Fruit fly (Drosophila melanogaster) whole organism, embryonic: ENCODE measurements around the gene CG7557.
A peak's percentile ranks its signal among the peaks of the same experiment; 100 is the strongest.

Experiments used
- B-H2 ChIP-seq: fragments of 200-800 bp; sonication (Bioruptor generic); optimal IDR thresholded peaks from 2 replicates; lab custom pipeline; 2018; ENCODE audit warnings: missing biosample characterization, mild to moderate bottlenecking, missing genetic modification characterization
- BtbVII ChIP-seq: fragments of 200-800 bp; sonication (Bioruptor generic); optimal IDR thresholded peaks from 3 replicates; lab custom pipeline; 2017; ENCODE audit warnings: missing biosample characterization, mild to moderate bottlenecking, missing genetic modification characterization
- CG10366 ChIP-seq: fragments of 200-800 bp; sonication (Bioruptor generic); IDR thresholded peaks from 2 replicates; pipeline ENCODE4 v1.3.6; 2022; ENCODE audit warnings: missing biosample characterization, missing genetic modification characterization
- CG10543 ChIP-seq: fragments of 200-800 bp; sonication (Bioruptor generic); optimal IDR thresholded peaks from 3 replicates; lab custom pipeline; 2017; ENCODE audit warnings: missing biosample characterization, mild to moderate bottlenecking, missing genetic modification characterization, moderate library complexity
- CG11085 ChIP-seq: fragments of 200-800 bp; sonication (Bioruptor generic); IDR thresholded peaks from 2 replicates; pipeline ENCODE4 v1.3.6; 2022; ENCODE audit warnings: missing biosample characterization, missing genetic modification characterization
- CG11398 ChIP-seq: fragments of 200-800 bp; sonication (Bioruptor generic); optimal IDR thresholded peaks from 2 replicates; lab custom pipeline; 2016; ENCODE audit warnings: missing biosample characterization, missing genetic modification characterization
- CG11504 ChIP-seq: fragments of 200-800 bp; sonication (Bioruptor generic); optimal IDR thresholded peaks from 3 replicates; lab custom pipeline; 2019; ENCODE audit warnings: missing biosample characterization, mild to moderate bottlenecking, missing genetic modification characterization, moderate library complexity
- CG11696 ChIP-seq: fragments of 200-800 bp; sonication (Bioruptor generic); IDR thresholded peaks from 2 replicates; pipeline ENCODE4 v1.3.6; 2022; ENCODE audit warnings: missing biosample characterization, missing genetic modification characterization
- CG12071 ChIP-seq: fragments of 200-800 bp; sonication (Bioruptor generic); optimal IDR thresholded peaks from 3 replicates; lab custom pipeline; 2018; ENCODE audit warnings: missing biosample characterization, mild to moderate bottlenecking, missing genetic modification characterization
- CG12391 ChIP-seq: fragments of 200-800 bp; sonication (Bioruptor generic); optimal IDR thresholded peaks from 3 replicates; lab custom pipeline; 2018; ENCODE audit warnings: missing biosample characterization, mild to moderate bottlenecking, missing genetic modification characterization, moderate library complexity
- CG13775 ChIP-seq: fragments of 200-800 bp; sonication (Bioruptor generic); optimal IDR thresholded peaks from 3 replicates; lab custom pipeline; 2017; ENCODE audit warnings: missing biosample characterization, mild to moderate bottlenecking, missing genetic modification characterization
- CG14667 ChIP-seq: fragments of 200-800 bp; sonication (Bioruptor generic); IDR thresholded peaks from 2 replicates; pipeline ENCODE4 v1.3.6; 2022; ENCODE audit warnings: missing biosample characterization, missing genetic modification characterization
- CG1603 ChIP-seq: fragments of 200-800 bp; sonication (Bioruptor generic); optimal IDR thresholded peaks from 2 replicates; lab custom pipeline; 2019; ENCODE audit warnings: missing biosample characterization, mild to moderate bottlenecking, missing genetic modification characterization, moderate library complexity
- CG30431 ChIP-seq: fragments of 200-800 bp; sonication (Bioruptor generic); optimal IDR thresholded peaks from 2 replicates; lab custom pipeline; 2017; ENCODE audit warnings: missing biosample characterization, missing genetic modification characterization
- CG3065 ChIP-seq: fragments of 200-800 bp; sonication (Bioruptor generic); optimal IDR thresholded peaks from 2 replicates; lab custom pipeline; 2016; ENCODE audit warnings: missing biosample characterization, missing genetic modification characterization
- CG43689 ChIP-seq: fragments of 200-800 bp; sonication (Bioruptor generic); IDR thresholded peaks from 2 replicates; pipeline ENCODE4 v1.3.6; 2022; ENCODE audit warnings: missing biosample characterization, missing genetic modification characterization
- CG5180 ChIP-seq: fragments of 200-800 bp; sonication (Bioruptor generic); optimal IDR thresholded peaks from 3 replicates; lab custom pipeline; 2017; ENCODE audit warnings: missing biosample characterization, missing genetic modification characterization, mild to moderate bottlenecking, moderate library complexity, missing genetic modification reagents
- CG5953 ChIP-seq: fragments of 200-800 bp; sonication (Bioruptor generic); IDR thresholded peaks from 2 replicates; pipeline ENCODE4 v1.3.6; 2022; ENCODE audit warnings: missing biosample characterization, missing genetic modification characterization
- CG6272 ChIP-seq: fragments of 200-800 bp; sonication (Bioruptor generic); IDR thresholded peaks from 2 replicates; pipeline ENCODE4 v1.3.6; 2022; ENCODE audit warnings: missing biosample characterization, missing genetic modification characterization
- CG8478 ChIP-seq: fragments of >200 bp; optimal IDR thresholded peaks from 2 replicates; lab custom pipeline; 2018
- CG9609 ChIP-seq: fragments of 200-800 bp; sonication (Bioruptor generic); optimal IDR thresholded peaks from 3 replicates; lab custom pipeline; 2016; ENCODE audit warnings: missing biosample characterization, missing genetic modification characterization
- CG9817 ChIP-seq: fragments of 200-800 bp; sonication (Bioruptor generic); optimal IDR thresholded peaks from 2 replicates; lab custom pipeline; 2018; ENCODE audit warnings: missing biosample characterization, mild to moderate bottlenecking, missing genetic modification characterization, moderate library complexity
- CHES-1-like ChIP-seq: fragments of 200-800 bp; sonication (Bioruptor generic); optimal IDR thresholded peaks from 2 replicates; lab custom pipeline; 2016; ENCODE audit warnings: missing biosample characterization, missing genetic modification characterization
- CTCF ChIP-seq: fragments of 200-800 bp; sonication (Bioruptor generic); optimal IDR thresholded peaks from 2 replicates; lab custom pipeline; 2017; ENCODE audit warnings: missing biosample characterization, mild to moderate bottlenecking, missing genetic modification characterization, moderate library complexity
- CkIIα-i1 ChIP-seq: fragments of 200-800 bp; sonication (Bioruptor generic); IDR thresholded peaks from 2 replicates; pipeline ENCODE4 v1.3.6; 2022; ENCODE audit warnings: missing biosample characterization, missing genetic modification characterization
- D19B ChIP-seq: fragments of 200-800 bp; sonication (Bioruptor generic); optimal IDR thresholded peaks from 2 replicates; lab custom pipeline; 2017; ENCODE audit warnings: missing biosample characterization, mild to moderate bottlenecking, missing genetic modification characterization
- Dfd ChIP-seq, 2 experiments: fragments of >200 bp; optimal IDR thresholded peaks; 2 replicates each; lab custom pipeline; 2017; ENCODE audit warnings: missing biosample characterization in 2 of 2, missing genetic modification characterization in 2 of 2
- GATAe ChIP-seq: fragments of 200-800 bp; sonication (Bioruptor generic); conservative IDR thresholded peaks from 2 replicates; pipeline ENCODE4 v1.3.6; 2022; ENCODE audit warnings: missing biosample characterization, missing genetic modification characterization
- Hr39 ChIP-seq: fragments of >200 bp; optimal IDR thresholded peaks from 2 replicates; lab custom pipeline; 2017
- Hr78 ChIP-seq, 2 experiments: fragments of 200-800 bp in 1 of 2; fragments of >200 bp in 1 of 2; sonication (Bioruptor generic) in 1 of 2; optimal IDR thresholded peaks; 2 replicates each; lab custom pipeline; 2017 to 2019; ENCODE audit warnings: missing biosample characterization in 2 of 2, missing genetic modification characterization in 2 of 2, mild to moderate bottlenecking in 1 of 2, moderate library complexity in 1 of 2
- Lim3 ChIP-seq: fragments of 200-800 bp; sonication (Bioruptor generic); IDR thresholded peaks from 2 replicates; pipeline ENCODE4 v1.3.6; 2022; ENCODE audit warnings: missing biosample characterization, missing genetic modification characterization
- Max ChIP-seq: fragments of 200-800 bp; sonication (Bioruptor generic); optimal IDR thresholded peaks from 2 replicates; lab custom pipeline; 2016; ENCODE audit warnings: missing biosample characterization, mild to moderate bottlenecking, missing genetic modification characterization
- Oli ChIP-seq: fragments of 200-800 bp; sonication (Bioruptor generic); optimal IDR thresholded peaks from 2 replicates; lab custom pipeline; 2018; ENCODE audit warnings: missing biosample characterization, mild to moderate bottlenecking, missing genetic modification characterization, moderate library complexity
- Trl ChIP-seq, 3 experiments: fragments of >200 bp in 2 of 3; fragments of 200-800 bp in 1 of 3; sonication (Bioruptor generic) in 1 of 3; optimal IDR thresholded peaks; 2 replicates in 1 of 3; 3 replicates in 2 of 3; lab custom pipeline; 2016 to 2017; ENCODE audit warnings: missing biosample characterization in 1 of 3, missing genetic modification characterization in 1 of 3
- ci ChIP-seq: fragments of 200-800 bp; sonication (Bioruptor generic); IDR thresholded peaks from 3 replicates; pipeline ENCODE4 v1.3.6; 2022; ENCODE audit warnings: missing biosample characterization, missing genetic modification characterization
- esg ChIP-seq: fragments of 200-800 bp; sonication (Bioruptor generic); conservative IDR thresholded peaks from 2 replicates; pipeline ENCODE4 v1.3.6; 2022; ENCODE audit warnings: missing biosample characterization, missing genetic modification characterization
- fd102C ChIP-seq: fragments of 200-800 bp; sonication (Bioruptor generic); optimal IDR thresholded peaks from 2 replicates; lab custom pipeline; 2018; ENCODE audit warnings: missing biosample characterization, mild to moderate bottlenecking, missing genetic modification characterization, moderate library complexity
- insv ChIP-seq, 2 experiments: fragments of 200-800 bp; sonication (Bioruptor generic); optimal IDR thresholded peaks; 3 replicates each; lab custom pipeline; 2016 to 2018; ENCODE audit warnings: missing biosample characterization in 2 of 2, missing genetic modification characterization in 2 of 2
- ken ChIP-seq: fragments of 200-800 bp; sonication (Bioruptor generic); IDR thresholded peaks from 3 replicates; pipeline ENCODE4 v1.3.6; 2022; ENCODE audit warnings: missing biosample characterization, missing genetic modification characterization
- maf-S ChIP-seq: fragments of 200-800 bp; sonication (Bioruptor generic); optimal IDR thresholded peaks from 2 replicates; lab custom pipeline; 2016; ENCODE audit warnings: missing biosample characterization, missing genetic modification characterization
- mam ChIP-seq: fragments of 200-800 bp; sonication (Bioruptor generic); optimal IDR thresholded peaks from 3 replicates; lab custom pipeline; 2016; ENCODE audit warnings: missing biosample characterization, missing genetic modification characterization
- nau ChIP-seq: fragments of 200-800 bp; sonication (Bioruptor generic); optimal IDR thresholded peaks from 3 replicates; lab custom pipeline; 2017; ENCODE audit warnings: missing biosample characterization, mild to moderate bottlenecking, missing genetic modification characterization, missing genetic modification reagents
- nom ChIP-seq: fragments of 200-800 bp; sonication (Bioruptor generic); optimal IDR thresholded peaks from 2 replicates; lab custom pipeline; 2017; ENCODE audit warnings: missing biosample characterization, missing genetic modification characterization, mild to moderate bottlenecking, moderate library complexity, missing genetic modification reagents
- pfk ChIP-seq: fragments of 200-800 bp; sonication (Bioruptor generic); optimal IDR thresholded peaks from 2 replicates; lab custom pipeline; 2018; ENCODE audit warnings: missing biosample characterization, mild to moderate bottlenecking, missing genetic modification characterization, moderate library complexity
- pum ChIP-seq: fragments of 200-800 bp; sonication (Bioruptor generic); optimal IDR thresholded peaks from 2 replicates; lab custom pipeline; 2016; ENCODE audit warnings: missing biosample characterization, missing genetic modification characterization
- ro ChIP-seq: fragments of 200-800 bp; sonication (Bioruptor generic); IDR thresholded peaks from 2 replicates; pipeline ENCODE4 v1.3.6; 2022; ENCODE audit warnings: missing biosample characterization, missing genetic modification characterization
- tgo ChIP-seq: fragments of 200-800 bp; sonication (Bioruptor generic); IDR thresholded peaks from 3 replicates; pipeline ENCODE4 v1.3.6; 2022; ENCODE audit warnings: missing biosample characterization, missing genetic modification characterization
- wor ChIP-seq: fragments of 200-800 bp; sonication (Bioruptor generic); IDR thresholded peaks from 2 replicates; pipeline ENCODE4 v1.3.6; 2022; ENCODE audit warnings: missing biosample characterization, missing genetic modification characterization
- zen2 ChIP-seq: fragments of 200-800 bp; sonication (Bioruptor generic); IDR thresholded peaks from 3 replicates; pipeline ENCODE4 v1.3.6; 2022; ENCODE audit warnings: missing biosample characterization, missing genetic modification characterization; ENCODE audit not compliant: partially characterized antibody
- zfh1 ChIP-seq: fragments of 200-800 bp; sonication (Bioruptor generic); IDR thresholded peaks from 3 replicates; pipeline ENCODE4 v1.3.6; 2022; ENCODE audit warnings: missing biosample characterization, missing genetic modification characterization
- zfh2 ChIP-seq: fragments of 200-800 bp; sonication (Bioruptor generic); optimal IDR thresholded peaks from 2 replicates; lab custom pipeline; 2016; ENCODE audit warnings: missing biosample characterization, missing genetic modification characterization

The CG7557 gene

DNA sequence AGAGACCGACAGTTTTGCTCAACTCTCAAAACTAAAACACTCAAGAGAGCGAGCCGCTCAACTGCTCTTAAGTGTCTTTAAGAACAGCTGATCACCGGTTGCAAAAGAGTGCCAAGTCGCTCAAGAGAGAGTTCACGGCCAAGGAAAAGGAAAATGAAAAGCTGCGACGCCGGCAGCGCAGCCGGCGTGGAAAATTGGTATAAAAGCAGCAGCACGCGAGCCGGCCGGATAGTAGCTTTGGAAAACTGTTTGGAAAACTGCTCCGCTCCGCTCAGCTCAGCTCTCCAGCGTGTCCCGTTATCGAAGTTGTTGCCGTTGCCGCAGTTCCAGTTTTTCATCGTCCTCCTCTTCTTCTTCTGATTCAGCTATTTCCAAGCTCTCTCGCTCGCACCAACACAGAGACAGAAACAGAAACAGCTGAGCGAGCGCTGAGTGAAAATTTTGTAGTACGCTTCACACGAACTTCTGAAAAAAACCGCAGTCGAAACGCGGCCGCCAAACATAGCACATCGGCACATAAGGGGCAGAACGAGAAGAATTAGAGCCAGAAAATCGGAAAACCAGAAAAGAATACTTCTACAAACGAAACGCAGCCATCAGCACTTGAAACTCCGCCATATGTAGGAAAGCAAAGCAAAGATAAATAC, 42.5 kb downstream of the CG7557 start, which contains the start of gene chrb (continued):
- TF ChIP-seq Oli (tag; lab: Kevin White, UChicago) (peak; percentile 26), pfk (peak; percentile 72), Hr78 (GFP tag; optimal IDR thresholded peaks at IDR 0.05; lab: Kevin White, UChicago) (peak in 1 of 2 experiments; percentile 86), CG6272 (GFP tag; lab: Robert Waterston, UW) (no peak), pum (GFP tag; lab: Kevin White, UChicago) (peak; percentile 4), zfh2 (GFP tag; lab: Kevin White, UChicago) (no peak), ken (GFP tag; lab: Robert Waterston, UW) (peak; percentile 71; the same call in 2 of the 3 replicates), CG5180 (GFP tag; lab: Kevin White, UChicago) (peak; percentile 63), fd102C (no peak), B-H2 (no peak), CTCF (peak; percentile 37), CG8478 (lab: Kevin White, UChicago) (no peak), tgo (GFP tag; lab: Robert Waterston, UW) (0 out of 3 replicates have a peak, but pooled peaks have one; percentile 16), zfh1 (GFP tag; lab: Robert Waterston, UW) (0 out of 3 replicates have a peak, but pooled peaks have one; percentile 44), CG1603 (tag; lab: Kevin White, UChicago) (peak; percentile 46), maf-S (GFP tag; lab: Kevin White, UChicago) (peak; percentile 26), insv (GFP tag; optimal IDR thresholded peaks at IDR 0.05; lab: Kevin White, UChicago) (peak in 1 of 2 experiments; percentile 39), CG5953 (0 out of 2 replicates have a peak, but pooled peaks have one; percentile 23), CG12071 (GFP tag; lab: Kevin White, UChicago) (peak; percentile 65), mam (GFP tag; lab: Kevin White, UChicago) (no peak), CG14667 (GFP tag; lab: Robert Waterston, UW) (no peak), CG11398 (peak; percentile 43), CG13775 (GFP tag; lab: Kevin White, UChicago) (peak; percentile 51), CG30431 (GFP tag; lab: Kevin White, UChicago) (no peak), CG11085 (no peak), wor (GFP tag; lab: Robert Waterston, UW) (no peak), CG10543 (peak; percentile 74), Lim3 (GFP tag; lab: Robert Waterston, UW) (no peak), CkIIα-i1 (GFP tag; lab: Robert Waterston, UW) (no peak), CG10366 (GFP tag; lab: Robert Waterston, UW) (0 out of 2 replicates have a peak, but pooled peaks have one; percentile 27), CG3065 (GFP tag; lab: Kevin White, UChicago) (no peak), CG11696 (GFP tag; lab: Robert Waterston, UW) (no peak), CG43689 (GFP tag; lab: Robert Waterston, UW) (no peak), Hr39 (lab: Kevin White, UChicago) (no peak), CG11504 (peak; percentile 60), GATAe (GFP tag; lab: Robert Waterston, UW) (no peak), CHES-1-like (GFP tag; lab: Kevin White, UChicago) (peak; percentile 73), CG9609 (peak; percentile 33), Max (peak; percentile 25), BtbVII (GFP tag; lab: Kevin White, UChicago) (peak; percentile 83), nom (peak; percentile 79), ci (GFP tag; lab: Robert Waterston, UW) (peak; percentile 86), D19B (GFP tag; lab: Kevin White, UChicago) (no peak), ro (GFP tag; lab: Robert Waterston, UW) (no peak), esg (GFP tag; lab: Robert Waterston, UW) (no peak), zen2 (GFP tag; lab: Robert Waterston, UW) (peak; percentile 84), Trl (optimal IDR thresholded peaks at IDR 0.05; lab: Kevin White, UChicago) (peak; percentile 95 to 98), Trl (GFP tag; optimal IDR thresholded peaks at IDR 0.05; lab: Kevin White, UChicago) (peak; percentile 76), Dfd (GFP tag; optimal IDR thresholded peaks at IDR 0.05; lab: Kevin White, UChicago) (no peak), CG9817 (tag; lab: Kevin White, UChicago) (no peak), nau (peak; percentile 42), CG12391 (tag; lab: Kevin White, UChicago) (peak; percentile 36)
